4 worm cellular contexts compared by ENCODE assay signal in genomic region chrX:12563589-12563988, ce11.
TF ChIP-seq lines count a peak whose summit lies in the region.

No protein-coding gene starts in this region.

TF ChIP-seq in whole organism, L2 larva, 48 proteins besides CTCF, POLR2A, EP300 and RAD21 (continued from another document):
- TF ChIP-seq mdl-1 (tag; optimal IDR thresholded peaks at IDR 0.05; lab: Kevin White, UChicago) (peak in 1 of 2 experiments; percentile 24), sma-3 (GFP tag; optimal IDR thresholded peaks at IDR 0.05; lab: Kevin White, UChicago) (no peak), lsy-2 (tag; optimal IDR thresholded peaks at IDR 0.05; lab: Kevin White, UChicago) (peak in 1 of 2 experiments; percentile 52), aly-2 (tag; optimal IDR thresholded peaks at IDR 0.05; lab: Kevin White, UChicago) (no peak), nhr-23 (tag; optimal IDR thresholded peaks at IDR 0.05; lab: Kevin White, UChicago) (no peak), Y55F3AM.14 (GFP tag; optimal IDR thresholded peaks at IDR 0.05; lab: Kevin White, UChicago) (peak; percentile 28), nhr-6 (tag; optimal IDR thresholded peaks at IDR 0.05; lab: Kevin White, UChicago) (peak; percentile 26), peb-1 (tag; optimal IDR thresholded peaks at IDR 0.05; lab: Kevin White, UChicago) (no peak), nhr-11 (tag; optimal IDR thresholded peaks at IDR 0.05; lab: Kevin White, UChicago) (no peak), fos-1 (tag; optimal IDR thresholded peaks at IDR 0.05; lab: Kevin White, UChicago) (peak; percentile 54), lin-39 (tag; optimal IDR thresholded peaks at IDR 0.05; lab: Kevin White, UChicago) (no peak), unc-62 (GFP tag; optimal IDR thresholded peaks at IDR 0.05; lab: Kevin White, UChicago) (no peak), snpc-4 (tag; optimal IDR thresholded peaks at IDR 0.05; lab: Kevin White, UChicago) (no peak), ama-1 (optimal IDR thresholded peaks at IDR 0.05; lab: Kevin White, UChicago) (no peak), ceh-16 (tag; optimal IDR thresholded peaks at IDR 0.05; lab: Kevin White, UChicago) (no peak), nhr-12 (tag; optimal IDR thresholded peaks at IDR 0.05; lab: Kevin White, UChicago) (peak; percentile 16), unc-39 (tag; optimal IDR thresholded peaks at IDR 0.05; lab: Kevin White, UChicago) (no peak), ZK546.5 (tag; optimal IDR thresholded peaks at IDR 0.05; lab: Kevin White, UChicago) (no peak), lin-11 (tag; optimal IDR thresholded peaks at IDR 0.05; lab: Kevin White, UChicago) (peak; percentile 44), F13H6.1 (tag; optimal IDR thresholded peaks at IDR 0.05; lab: Kevin White, UChicago) (peak; percentile 74), skn-1 (tag; optimal IDR thresholded peaks at IDR 0.05; lab: Kevin White, UChicago) (no peak), mab-5 (tag; optimal IDR thresholded peaks at IDR 0.05; lab: Kevin White, UChicago) (peak; percentile 29), sma-9 (GFP tag; optimal IDR thresholded peaks at IDR 0.05; lab: Kevin White, UChicago) (peak; percentile 86), sma-9 (tag; optimal IDR thresholded peaks at IDR 0.05; lab: Kevin White, UChicago) (no peak), lin-13 (GFP tag; optimal IDR thresholded peaks at IDR 0.05; lab: Kevin White, UChicago) (peak; percentile 51)
TF ChIP-seq in whole organism, L2 larva: peak in this region for 20.

TF ChIP-seq in whole organism, L4 larva, 104 proteins besides CTCF, POLR2A, EP300 and RAD21 (continued from another document and continues in another):
- peak; percentile 82 for TF ChIP-seq rbr-2 (tag; optimal IDR thresholded peaks at IDR 0.05; lab: Kevin White, UChicago)
- TF ChIP-seq spr-3 (GFP tag; optimal IDR thresholded peaks at IDR 0.05; lab: Kevin White, UChicago): no peak
- TF ChIP-seq Y5F2A.4 (GFP tag; optimal IDR thresholded peaks at IDR 0.05; lab: Kevin White, UChicago): peak; percentile 82
- peak; percentile 25 for TF ChIP-seq cey-2 (tag; optimal IDR thresholded peaks at IDR 0.05; lab: Kevin White, UChicago; ENCODE audit: borderline replicate concordance, insufficient read depth)
- TF ChIP-seq F44E2.7 (GFP tag; IDR thresholded peaks at IDR 0.05; lab: Robert Waterston, UW): peak; percentile 91
- TF ChIP-seq dmd-6 (GFP tag; IDR thresholded peaks at IDR 0.05; lab: Robert Waterston, UW): peak; percentile 79
- TF ChIP-seq nhr-102 (tag; optimal IDR thresholded peaks at IDR 0.05; lab: Kevin White, UChicago): no peak
- TF ChIP-seq tra-1 (GFP tag; IDR thresholded peaks at IDR 0.05; lab: Robert Waterston, UW): peak; percentile 95
- peak; percentile 86 for TF ChIP-seq nhr-111 (GFP tag; optimal IDR thresholded peaks at IDR 0.05; lab: Kevin White, UChicago)
- no peak for TF ChIP-seq hlh-11 (tag; optimal IDR thresholded peaks at IDR 0.05; lab: Kevin White, UChicago)
- 0 out of 2 replicates have a peak, but pooled peaks have one; percentile 60 for TF ChIP-seq ceh-44 (GFP tag; IDR thresholded peaks at IDR 0.05; lab: Robert Waterston, UW)
- TF ChIP-seq aha-1 (tag; lab: Kevin White, UChicago): peak; percentile 83
- no peak for TF ChIP-seq nhr-237 (tag; optimal IDR thresholded peaks at IDR 0.05; lab: Kevin White, UChicago)
- TF ChIP-seq unc-62 (GFP tag; optimal IDR thresholded peaks at IDR 0.05 in 1 of 2; lab: Kevin White, UChicago): peak in 1 of 2 experiments; percentile 99
- TF ChIP-seq unc-62 (tag; optimal IDR thresholded peaks at IDR 0.05; lab: Kevin White, UChicago): no peak
- no peak for TF ChIP-seq fos-1 (tag; optimal IDR thresholded peaks at IDR 0.05; lab: Kevin White, UChicago)
- TF ChIP-seq ceh-20 (GFP tag; IDR thresholded peaks at IDR 0.05; lab: Robert Waterston, UW): peak; percentile 86
- TF ChIP-seq nhr-6 (tag; optimal IDR thresholded peaks at IDR 0.05; lab: Kevin White, UChicago): no peak
- peak; percentile 75 for TF ChIP-seq nhr-48 (tag; optimal IDR thresholded peaks at IDR 0.05; lab: Kevin White, UChicago)
- TF ChIP-seq nhr-28 (tag; optimal IDR thresholded peaks at IDR 0.05; lab: Kevin White, UChicago): peak; percentile 48
- TF ChIP-seq saeg-2 (GFP tag; IDR thresholded peaks at IDR 0.05; lab: Robert Waterston, UW): peak; percentile 93
- TF ChIP-seq lim-7 (GFP tag; IDR thresholded peaks at IDR 0.05; lab: Robert Waterston, UW): no peak; the same call in 1 of the 2 replicates
- TF ChIP-seq zfp-2 (tag; optimal IDR thresholded peaks at IDR 0.05; lab: Kevin White, UChicago): peak; percentile 50
- TF ChIP-seq nhr-76 (tag; optimal IDR thresholded peaks at IDR 0.05; lab: Kevin White, UChicago): no peak
- TF ChIP-seq ama-1 (optimal IDR thresholded peaks at IDR 0.05; lab: Kevin White, UChicago): no peak
- no peak for TF ChIP-seq R02D3.7 (tag; optimal IDR thresholded peaks at IDR 0.05; lab: Kevin White, UChicago)
- no peak; the same call in 1 of the 2 replicates for TF ChIP-seq T26A8.4 (GFP tag; IDR thresholded peaks at IDR 0.05; lab: Robert Waterston, UW)
- no peak for TF ChIP-seq unc-39 (tag; optimal IDR thresholded peaks at IDR 0.05; lab: Kevin White, UChicago)
- no peak for TF ChIP-seq nhr-77 (tag; optimal IDR thresholded peaks at IDR 0.05; lab: Kevin White, UChicago)
- TF ChIP-seq arid-1 (GFP tag; conservative IDR thresholded peaks at IDR 0.05; lab: Robert Waterston, UW): peak; percentile 88
- TF ChIP-seq daf-8 (GFP tag; IDR thresholded peaks at IDR 0.05; lab: Robert Waterston, UW): no peak
- peak; percentile 85; the same call in 1 of the 2 replicates for TF ChIP-seq nhr-41 (GFP tag; IDR thresholded peaks at IDR 0.05; lab: Robert Waterston, UW)
- peak; percentile 98 for TF ChIP-seq Y105C5A.15 (GFP tag; IDR thresholded peaks at IDR 0.05; lab: Robert Waterston, UW)
- peak; percentile 14 for TF ChIP-seq fkh-10 (GFP tag; optimal IDR thresholded peaks at IDR 0.05; lab: Kevin White, UChicago)
- TF ChIP-seq mes-2 (tag; optimal IDR thresholded peaks at IDR 0.05; lab: Kevin White, UChicago; ENCODE audit: poor library complexity, severe bottlenecking): no peak
- peak in 1 of 2 experiments; percentile 60 for TF ChIP-seq hif-1 (tag; optimal IDR thresholded peaks at IDR 0.05; lab: Kevin White, UChicago)

TF ChIP-seq in whole organism, late embryonic, 69 proteins besides CTCF, POLR2A, EP300 and RAD21 (continued from another document and continues in another):
- TF ChIP-seq eyg-1 (tag; optimal IDR thresholded peaks at IDR 0.05; lab: Kevin White, UChicago) (peak; percentile 84), ceh-14 (tag; optimal IDR thresholded peaks at IDR 0.05; lab: Kevin White, UChicago) (peak; percentile 88), pat-9 (tag; optimal IDR thresholded peaks at IDR 0.05; lab: Kevin White, UChicago) (peak; percentile 90), Y22D7AL.16 (tag; optimal IDR thresholded peaks at IDR 0.05; lab: Kevin White, UChicago) (peak; percentile 85), sox-4 (tag; optimal IDR thresholded peaks at IDR 0.05; lab: Kevin White, UChicago) (peak; percentile 90), npax-4 (tag; optimal IDR thresholded peaks at IDR 0.05; lab: Kevin White, UChicago) (peak; percentile 86), elt-4 (tag; optimal IDR thresholded peaks at IDR 0.05; lab: Kevin White, UChicago) (no peak), ceh-18 (tag; optimal IDR thresholded peaks at IDR 0.05; lab: Kevin White, UChicago) (peak; percentile 82), sox-2 (GFP tag; IDR thresholded peaks at IDR 0.05; lab: Robert Waterston, UW) (peak; percentile 86), hlh-8 (tag; optimal IDR thresholded peaks at IDR 0.05; lab: Kevin White, UChicago) (peak; percentile 86), ceh-31 (tag; optimal IDR thresholded peaks at IDR 0.05; lab: Kevin White, UChicago) (peak; percentile 84), pha-2 (tag; optimal IDR thresholded peaks at IDR 0.05; lab: Kevin White, UChicago) (peak; percentile 86), hlh-6 (tag; optimal IDR thresholded peaks at IDR 0.05; lab: Kevin White, UChicago) (peak; percentile 95), ceh-6 (GFP tag; optimal IDR thresholded peaks at IDR 0.05; lab: Kevin White, UChicago) (peak; percentile 90), K02D7.2 (tag; optimal IDR thresholded peaks at IDR 0.05; lab: Kevin White, UChicago) (peak; percentile 81), ceh-45 (GFP tag; IDR thresholded peaks at IDR 0.05; lab: Robert Waterston, UW) (peak; percentile 97), ceh-24 (tag; optimal IDR thresholded peaks at IDR 0.05; lab: Kevin White, UChicago) (peak; percentile 54), nhr-232 (tag; optimal IDR thresholded peaks at IDR 0.05; lab: Kevin White, UChicago) (peak; percentile 91), ref-2 (tag; optimal IDR thresholded peaks at IDR 0.05; lab: Kevin White, UChicago) (peak; percentile 99), pag-3 (tag; optimal IDR thresholded peaks at IDR 0.05; lab: Kevin White, UChicago; ENCODE audit: borderline replicate concordance) (peak; percentile 85), fkh-10 (GFP tag; optimal IDR thresholded peaks at IDR 0.05; lab: Kevin White, UChicago) (peak; percentile 33), zip-5 (tag; optimal IDR thresholded peaks at IDR 0.05; lab: Kevin White, UChicago) (peak; percentile 74), ceh-48 (tag; optimal IDR thresholded peaks at IDR 0.05; lab: Kevin White, UChicago) (peak; percentile 82), ztf-16 (tag; optimal IDR thresholded peaks at IDR 0.05; lab: Kevin White, UChicago) (peak; percentile 88), ceh-19 (GFP tag; optimal IDR thresholded peaks at IDR 0.05; lab: Kevin White, UChicago) (peak; percentile 89), lin-11 (tag; optimal IDR thresholded peaks at IDR 0.05; lab: Kevin White, UChicago) (peak; percentile 85), hlh-13 (GFP tag; optimal IDR thresholded peaks at IDR 0.05; lab: Kevin White, UChicago) (peak; percentile 86), ttx-3 (tag; optimal IDR thresholded peaks at IDR 0.05; lab: Kevin White, UChicago) (peak; percentile 92), hlh-30 (tag; optimal IDR thresholded peaks at IDR 0.05; lab: Kevin White, UChicago; ENCODE audit: insufficient read depth) (peak; percentile 62), madf-2 (tag; optimal IDR thresholded peaks at IDR 0.05; lab: Kevin White, UChicago) (peak; percentile 92), unc-3 (GFP tag; conservative IDR thresholded peaks at IDR 0.05; lab: Robert Waterston, UW) (peak; percentile 95), unc-3 (tag; optimal IDR thresholded peaks at IDR 0.05; lab: Kevin White, UChicago) (peak; percentile 90), fax-1 (tag; optimal IDR thresholded peaks at IDR 0.05; lab: Kevin White, UChicago) (peak; percentile 89), ama-1 (optimal IDR thresholded peaks at IDR 0.05; lab: Kevin White, UChicago) (no peak), unc-55 (GFP tag; optimal IDR thresholded peaks at IDR 0.05; lab: Kevin White, UChicago) (peak; percentile 22), ets-4 (tag; optimal IDR thresholded peaks at IDR 0.05; lab: Kevin White, UChicago) (peak; percentile 52), ceh-9 (tag; optimal IDR thresholded peaks at IDR 0.05; lab: Kevin White, UChicago) (peak; percentile 79), dve-1 (tag; optimal IDR thresholded peaks at IDR 0.05; lab: Kevin White, UChicago) (peak; percentile 76), nhr-11 (tag; optimal IDR thresholded peaks at IDR 0.05; lab: Kevin White, UChicago) (no peak)

TF ChIP-seq in whole organism, mixed stage, embryonic, 35 proteins besides CTCF, POLR2A, EP300 and RAD21 (continued from another document):
- TF ChIP-seq blmp-1 (tag; optimal IDR thresholded peaks at IDR 0.05; lab: Kevin White, UChicago) (no peak), lsy-2 (tag; optimal IDR thresholded peaks at IDR 0.05; lab: Kevin White, UChicago) (peak; percentile 31), ceh-83 (GFP tag; optimal IDR thresholded peaks at IDR 0.05; lab: Kevin White, UChicago) (peak; percentile 92), nhr-28 (tag; optimal IDR thresholded peaks at IDR 0.05; lab: Kevin White, UChicago) (peak; percentile 51), lin-13 (tag; optimal IDR thresholded peaks at IDR 0.05; lab: Kevin White, UChicago) (peak; percentile 77), ces-1 (GFP tag; optimal IDR thresholded peaks at IDR 0.05; lab: Kevin White, UChicago) (peak; percentile 61)
